Fruit fly (Drosophila melanogaster): Measurements from ENCODE around the gene CAH3.

- TF ChIP-seq CG32006 (GFP tag; optimal IDR thresholded peaks at IDR 0.05) (no peak), Eip75B (GFP tag; optimal IDR thresholded peaks at IDR 0.05) (no peak), topi (GFP tag; optimal IDR thresholded peaks at IDR 0.05) (no peak), Hr39 (GFP tag; optimal IDR thresholded peaks at IDR 0.05) (no peak), Sox102F (GFP tag; optimal IDR thresholded peaks at IDR 0.05) (no peak), spab (GFP tag; optimal IDR thresholded peaks at IDR 0.05) (no peak), CG3032 (tag; optimal IDR thresholded peaks at IDR 0.05) (no peak), Ets21C (GFP tag; optimal IDR thresholded peaks at IDR 0.05) (no peak), eg (GFP tag; IDR thresholded peaks at IDR 0.05) (no peak), Gug (GFP tag; IDR thresholded peaks at IDR 0.05) (no peak)
Measured at dm6 chrX:8665576-8666297, 15.3 kb upstream of the CAH3 start.

All from whole organism, prepupa.